Worm (Caenorhabditis elegans) whole organism, late embryonic: ENCODE measurements around the gene K01A6.7.

Source experiments
- C08G9.2 ChIP-seq: sonication (generic microtip); optimal IDR thresholded peaks from 2 replicates; lab custom pipeline; 2016; ENCODE audit warnings: mild to moderate bottlenecking, missing genetic modification characterization, moderate library complexity, missing compliant biosample characterization
- F13H6.1 ChIP-seq: sonication (generic microtip); optimal IDR thresholded peaks from 2 replicates; lab custom pipeline; 2016; ENCODE audit warnings: missing genetic modification characterization, missing compliant biosample characterization
- K02D7.2 ChIP-seq: sonication (generic microtip); optimal IDR thresholded peaks from 2 replicates; lab custom pipeline; 2017; ENCODE audit warnings: mild to moderate bottlenecking, missing genetic modification characterization, missing compliant biosample characterization
- ahr-1 ChIP-seq: sonication (generic microtip); optimal IDR thresholded peaks from 2 replicates; lab custom pipeline; 2016; ENCODE audit warnings: missing genetic modification characterization, missing compliant biosample characterization
- ama-1 ChIP-seq: fragments of 150-350 bp; optimal IDR thresholded peaks from 2 replicates; lab custom pipeline; 2014
- ceh-14 ChIP-seq: sonication (generic microtip); optimal IDR thresholded peaks from 2 replicates; lab custom pipeline; 2016; ENCODE audit warnings: missing genotype, missing genetic modification characterization, missing compliant biosample characterization
- ceh-18 ChIP-seq: sonication (generic microtip); optimal IDR thresholded peaks from 2 replicates; lab custom pipeline; 2016; ENCODE audit warnings: missing genetic modification characterization, missing compliant biosample characterization
- ceh-19 ChIP-seq: fragments of 200-800 bp; sonication (Bioruptor generic); optimal IDR thresholded peaks from 2 replicates; lab custom pipeline; 2018; ENCODE audit warnings: mild to moderate bottlenecking, missing genetic modification characterization, missing compliant biosample characterization
- ceh-2 ChIP-seq: sonication (generic microtip); optimal IDR thresholded peaks from 2 replicates; lab custom pipeline; 2016; ENCODE audit warnings: missing genotype, missing genetic modification characterization, missing compliant biosample characterization
- ceh-24 ChIP-seq: sonication (generic microtip); optimal IDR thresholded peaks from 2 replicates; lab custom pipeline; 2016; ENCODE audit warnings: mild to moderate bottlenecking, missing genetic modification characterization, missing compliant biosample characterization
- ceh-30 ChIP-seq: fragments of 150-350 bp; optimal IDR thresholded peaks from 2 replicates; lab custom pipeline; 2014; ENCODE audit warnings: missing biosample characterization, missing genetic modification characterization
- ceh-31 ChIP-seq: sonication (generic microtip); optimal IDR thresholded peaks from 2 replicates; lab custom pipeline; 2016; ENCODE audit warnings: missing genetic modification characterization, missing compliant biosample characterization
- ceh-34 ChIP-seq: sonication (generic microtip); optimal IDR thresholded peaks from 2 replicates; lab custom pipeline; 2016; ENCODE audit warnings: mild to moderate bottlenecking, missing genetic modification characterization, missing compliant biosample characterization
- ceh-48 ChIP-seq: sonication (generic microtip); optimal IDR thresholded peaks from 2 replicates; lab custom pipeline; 2016; ENCODE audit warnings: missing genetic modification characterization, inconsistent platforms, missing compliant biosample characterization
- che-1 ChIP-seq: sonication (generic microtip); optimal IDR thresholded peaks from 2 replicates; lab custom pipeline; 2016; ENCODE audit warnings: mild to moderate bottlenecking, missing genetic modification characterization, missing compliant biosample characterization
- dve-1 ChIP-seq: sonication (generic microtip); optimal IDR thresholded peaks from 2 replicates; lab custom pipeline; 2017; ENCODE audit warnings: antibody characterized with exemption, mild to moderate bottlenecking, missing genetic modification characterization, missing compliant biosample characterization
- elt-2 ChIP-seq: sonication (generic microtip); optimal IDR thresholded peaks from 2 replicates; lab custom pipeline; 2016; ENCODE audit warnings: missing genetic modification reagents, missing genetic modification characterization, missing compliant biosample characterization
- ets-4 ChIP-seq: sonication (generic microtip); optimal IDR thresholded peaks from 2 replicates; lab custom pipeline; 2016; ENCODE audit warnings: missing genetic modification characterization, missing compliant biosample characterization
- eyg-1 ChIP-seq: sonication (generic microtip); optimal IDR thresholded peaks from 2 replicates; lab custom pipeline; 2016; ENCODE audit warnings: missing genotype, missing genetic modification characterization, missing compliant biosample characterization
- fax-1 ChIP-seq: sonication (generic microtip); optimal IDR thresholded peaks from 2 replicates; lab custom pipeline; 2016; ENCODE audit warnings: missing genotype, missing genetic modification characterization, missing compliant biosample characterization
- gmeb-2 ChIP-seq: sonication (generic microtip); optimal IDR thresholded peaks from 2 replicates; lab custom pipeline; 2016; ENCODE audit warnings: missing genetic modification characterization, inconsistent platforms, missing compliant biosample characterization
- hlh-13 ChIP-seq: fragments of 200-800 bp; sonication (Bioruptor generic); optimal IDR thresholded peaks from 2 replicates; lab custom pipeline; 2018; ENCODE audit warnings: mild to moderate bottlenecking, missing genetic modification characterization, missing compliant biosample characterization
- hlh-15 ChIP-seq: sonication (generic microtip); optimal IDR thresholded peaks from 2 replicates; lab custom pipeline; 2016; ENCODE audit warnings: missing genetic modification characterization, missing compliant biosample characterization
- hlh-30 ChIP-seq: sonication (generic microtip); optimal IDR thresholded peaks from 2 replicates; lab custom pipeline; 2017; ENCODE audit warnings: antibody characterized with exemption, missing genetic modification characterization, missing compliant biosample characterization; ENCODE audit not compliant: insufficient read depth
- hlh-6 ChIP-seq: sonication (generic microtip); optimal IDR thresholded peaks from 2 replicates; lab custom pipeline; 2016; ENCODE audit warnings: missing genotype, missing genetic modification characterization, missing compliant biosample characterization
- lim-6 ChIP-seq: sonication (generic microtip); optimal IDR thresholded peaks from 2 replicates; lab custom pipeline; 2016; ENCODE audit warnings: missing genetic modification characterization, missing compliant biosample characterization
- lin-11 ChIP-seq: fragments of 200-800 bp; sonication (Bioruptor generic); optimal IDR thresholded peaks from 2 replicates; lab custom pipeline; 2018; ENCODE audit warnings: mild to moderate bottlenecking, missing genetic modification characterization, missing compliant biosample characterization
- nfya-1 ChIP-seq: sonication (generic microtip); optimal IDR thresholded peaks from 2 replicates; lab custom pipeline; 2017; ENCODE audit warnings: missing genetic modification characterization, mild to moderate bottlenecking, missing compliant biosample characterization, antibody characterized with exemption, moderate library complexity
- nhr-232 ChIP-seq: sonication (generic microtip); optimal IDR thresholded peaks from 2 replicates; lab custom pipeline; 2016; ENCODE audit warnings: missing genetic modification characterization, missing compliant biosample characterization
- npax-4 ChIP-seq: sonication (generic microtip); optimal IDR thresholded peaks from 2 replicates; lab custom pipeline; 2016; ENCODE audit warnings: missing genetic modification characterization, missing compliant biosample characterization
- pag-3 ChIP-seq: sonication (generic microtip); optimal IDR thresholded peaks from 2 replicates; lab custom pipeline; 2016; ENCODE audit warnings: missing compliant biosample characterization, missing genetic modification characterization, borderline replicate concordance
- pat-9 ChIP-seq: fragments of 200-800 bp; sonication (Bioruptor generic); optimal IDR thresholded peaks from 2 replicates; lab custom pipeline; 2018; ENCODE audit warnings: mild to moderate bottlenecking, missing genetic modification characterization, moderate library complexity, missing compliant biosample characterization
- pqm-1 ChIP-seq: sonication (generic microtip); optimal IDR thresholded peaks from 2 replicates; lab custom pipeline; 2016; ENCODE audit warnings: missing genetic modification characterization, missing compliant biosample characterization
- pros-1 ChIP-seq: fragments of 150-350 bp; optimal IDR thresholded peaks from 2 replicates; lab custom pipeline; 2014; ENCODE audit warnings: missing biosample characterization, missing genetic modification reagents, missing genetic modification characterization
- rnt-1 ChIP-seq: sonication (generic microtip); optimal IDR thresholded peaks from 2 replicates; lab custom pipeline; 2016; ENCODE audit warnings: missing genetic modification characterization, missing compliant biosample characterization
- sox-2 ChIP-seq: fragments of 200-800 bp; sonication (Bioruptor generic); IDR thresholded peaks from 2 replicates; pipeline ENCODE4 v1.3.6; 2022; ENCODE audit warnings: missing genetic modification reagents, missing genetic modification characterization, missing compliant biosample characterization
- sox-4 ChIP-seq: sonication (generic microtip); optimal IDR thresholded peaks from 2 replicates; lab custom pipeline; 2017; ENCODE audit warnings: mild to moderate bottlenecking, missing genetic modification characterization, inconsistent platforms, missing compliant biosample characterization
- syd-9 ChIP-seq: sonication (generic microtip); optimal IDR thresholded peaks from 2 replicates; lab custom pipeline; 2016; ENCODE audit warnings: mild to moderate bottlenecking, missing genetic modification characterization, moderate library complexity, missing compliant biosample characterization
- tbx-2 ChIP-seq: sonication (generic microtip); optimal IDR thresholded peaks from 2 replicates; lab custom pipeline; 2016; ENCODE audit warnings: missing genetic modification characterization, missing compliant biosample characterization
- ttx-3 ChIP-seq: sonication (generic microtip); optimal IDR thresholded peaks from 2 replicates; lab custom pipeline; 2016; ENCODE audit warnings: missing genetic modification reagents, missing genetic modification characterization, missing compliant biosample characterization
- unc-3 ChIP-seq, 2 experiments: fragments of 200-800 bp in 1 of 2; sonication (Bioruptor generic) in 1 of 2; sonication (generic microtip) in 1 of 2; conservative IDR thresholded peaks in 1 of 2; optimal IDR thresholded peaks in 1 of 2; 2 replicates each; pipeline versions ENCODE4 v1.3.6 to Lab custom; 2016 to 2022; ENCODE audit warnings: missing compliant biosample characterization in 2 of 2, missing genetic modification characterization in 2 of 2, missing genetic modification reagents in 1 of 2
- unc-55 ChIP-seq: sonication (generic microtip); optimal IDR thresholded peaks from 2 replicates; lab custom pipeline; 2017; ENCODE audit warnings: missing biosample characterization, missing genetic modification reagents, missing genetic modification characterization
- zip-5 ChIP-seq: sonication (generic microtip); optimal IDR thresholded peaks from 2 replicates; lab custom pipeline; 2016; ENCODE audit warnings: missing genetic modification characterization, missing compliant biosample characterization
- ztf-16 ChIP-seq: sonication (generic microtip); optimal IDR thresholded peaks from 2 replicates; lab custom pipeline; 2017; ENCODE audit warnings: missing genetic modification characterization, missing compliant biosample characterization

Gene K01A6.7

ce11 chrIV:11695634-11696033, 42.7 kb downstream of the K01A6.7 start:
- TF ChIP-seq ceh-14 (tag; lab: Kevin White, UChicago) (no peak), dve-1 (tag; lab: Kevin White, UChicago) (no peak), hlh-30 (tag; lab: Kevin White, UChicago) (no peak), lim-6 (no peak), ceh-34 (tag; lab: Kevin White, UChicago) (no peak), hlh-13 (GFP tag; lab: Kevin White, UChicago) (no peak), ceh-30 (tag; lab: Kevin White, UChicago) (no peak), ceh-19 (GFP tag; lab: Kevin White, UChicago) (no peak)

DNA sequence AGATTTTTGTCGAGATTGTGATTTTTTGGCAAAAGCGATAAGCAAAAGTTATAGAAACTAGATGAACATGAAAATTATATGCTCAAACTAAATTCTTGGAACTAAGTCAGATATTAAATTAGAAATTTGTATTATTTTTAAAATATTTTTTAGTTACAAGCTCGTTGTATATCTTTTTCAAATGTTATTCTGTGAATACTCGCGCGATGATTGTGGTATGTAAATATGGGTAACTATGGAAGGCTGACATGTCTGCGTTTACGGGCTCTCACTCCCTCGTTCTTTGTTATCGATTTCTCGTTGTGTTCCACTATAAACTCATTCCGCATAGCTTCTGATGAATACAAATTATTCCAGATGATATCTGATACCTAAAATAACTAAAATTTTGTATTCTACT, 44.2 kb downstream of the K01A6.7 start, which contains the start of gene ZK792.7:
TSS of gene ZK792.7 (plus strand) at position 301 of the 400 bp plus-strand sequence.
- TF ChIP-seq ceh-48: peak; percentile 68
- TF ChIP-seq elt-2 (tag; lab: Kevin White, UChicago): no peak
- no peak for TF ChIP-seq ahr-1
- no peak for TF ChIP-seq zip-5 (tag; lab: Kevin White, UChicago)
- no peak for TF ChIP-seq pros-1 (tag; lab: Kevin White, UChicago)
- TF ChIP-seq pat-9 (tag; lab: Kevin White, UChicago): no peak
- no peak for TF ChIP-seq lim-6
- TF ChIP-seq pag-3 (tag; lab: Kevin White, UChicago): no peak

- TF ChIP-seq lim-6: no peak
- no peak for TF ChIP-seq lin-11
- TF ChIP-seq F13H6.1: no peak
- no peak for TF ChIP-seq hlh-6
- TF ChIP-seq syd-9 (tag; lab: Kevin White, UChicago): no peak
- TF ChIP-seq nhr-232 (tag; lab: Kevin White, UChicago): no peak
- TF ChIP-seq npax-4 (tag; lab: Kevin White, UChicago): no peak
- TF ChIP-seq C08G9.2: no peak
- TF ChIP-seq pqm-1: no peak
- TF ChIP-seq ets-4 (tag; lab: Kevin White, UChicago): no peak
- no peak for TF ChIP-seq unc-3 (GFP tag; conservative IDR thresholded peaks at IDR 0.05; lab: Robert Waterston, UW)
- no peak for TF ChIP-seq unc-3 (tag; optimal IDR thresholded peaks at IDR 0.05; lab: Kevin White, UChicago)
- TF ChIP-seq ceh-19 (GFP tag; lab: Kevin White, UChicago): no peak
- no peak for TF ChIP-seq ceh-24 (tag; lab: Kevin White, UChicago)
- no peak for TF ChIP-seq sox-4 (tag; lab: Kevin White, UChicago)
- TF ChIP-seq fax-1: no peak
- TF ChIP-seq ceh-14 (tag; lab: Kevin White, UChicago): no peak
- no peak for TF ChIP-seq hlh-13 (GFP tag; lab: Kevin White, UChicago)
- no peak for TF ChIP-seq ceh-30 (tag; lab: Kevin White, UChicago)
Observed at ce11 chrIV:11693493-11693892, 44.9 kb downstream of the K01A6.7 start, which contains the start of gene ZK792.12. Gene ZK792.12 (plus strand): TSS chrIV:11693793.

DNA sequence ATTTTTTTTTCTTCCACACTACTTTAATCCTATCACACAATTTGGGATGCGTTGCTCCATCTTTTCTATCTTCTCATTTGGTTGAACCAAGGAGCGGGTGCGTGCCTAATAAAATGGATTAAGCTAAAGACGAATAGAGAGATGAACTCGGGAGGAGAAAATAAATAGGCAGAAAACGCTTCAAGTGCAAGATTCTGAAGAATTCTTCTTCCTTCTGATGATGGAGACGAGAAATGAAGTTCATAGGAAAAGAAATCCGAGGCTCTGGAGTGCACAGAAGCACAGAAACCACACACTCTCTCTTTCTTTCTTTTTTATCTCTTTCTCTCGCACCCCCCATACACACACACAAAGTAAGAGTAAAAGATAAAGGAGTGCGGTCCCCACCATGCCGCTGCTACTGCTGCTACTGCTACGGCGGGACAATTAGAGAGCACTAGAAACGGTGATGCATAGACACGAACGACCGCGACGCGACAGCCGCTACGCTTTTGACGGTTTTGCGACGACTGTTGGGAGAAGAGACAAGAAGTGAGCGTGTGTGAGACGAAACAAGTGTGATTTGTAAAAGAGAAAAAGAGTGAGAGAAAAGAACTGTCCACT, 46.2 kb downstream of the K01A6.7 start:
- TF ChIP-seq ttx-3 (tag; lab: Kevin White, UChicago) (no peak), lin-11 (no peak), ztf-16 (peak; percentile 46), ceh-2 (peak; percentile 11), ama-1 (lab: Kevin White, UChicago) (no peak), tbx-2 (tag; lab: Kevin White, UChicago) (peak; percentile 76), zip-5 (tag; lab: Kevin White, UChicago) (no peak), hlh-15 (tag; lab: Kevin White, UChicago) (no peak), dve-1 (tag; lab: Kevin White, UChicago) (peak; percentile 72), sox-2 (GFP tag; lab: Robert Waterston, UW) (peak; percentile 34; the same call in 1 of the 2 replicates), rnt-1 (tag; lab: Kevin White, UChicago) (peak; percentile 81), gmeb-2 (peak; percentile 15), ceh-24 (tag; lab: Kevin White, UChicago) (no peak), ahr-1 (no peak), unc-55 (peak; percentile 62), K02D7.2 (tag; lab: Kevin White, UChicago) (no peak), lim-6 (no peak), ceh-30 (tag; lab: Kevin White, UChicago) (no peak), fax-1 (no peak), ceh-31 (tag; lab: Kevin White, UChicago) (peak; percentile 82), pag-3 (tag; lab: Kevin White, UChicago) (no peak), hlh-6 (peak; percentile 24), ceh-18 (peak; percentile 88), elt-2 (tag; lab: Kevin White, UChicago) (peak; percentile 91), che-1 (tag; lab: Kevin White, UChicago) (no peak), sox-4 (tag; lab: Kevin White, UChicago) (no peak), ets-4 (tag; lab: Kevin White, UChicago) (no peak), nfya-1 (tag; lab: Kevin White, UChicago) (peak; percentile 81), eyg-1 (tag; lab: Kevin White, UChicago) (no peak)
